Worm (Caenorhabditis elegans): ENCODE measurements around the gene F13E9.15.

Gene F13E9.15

DNA sequence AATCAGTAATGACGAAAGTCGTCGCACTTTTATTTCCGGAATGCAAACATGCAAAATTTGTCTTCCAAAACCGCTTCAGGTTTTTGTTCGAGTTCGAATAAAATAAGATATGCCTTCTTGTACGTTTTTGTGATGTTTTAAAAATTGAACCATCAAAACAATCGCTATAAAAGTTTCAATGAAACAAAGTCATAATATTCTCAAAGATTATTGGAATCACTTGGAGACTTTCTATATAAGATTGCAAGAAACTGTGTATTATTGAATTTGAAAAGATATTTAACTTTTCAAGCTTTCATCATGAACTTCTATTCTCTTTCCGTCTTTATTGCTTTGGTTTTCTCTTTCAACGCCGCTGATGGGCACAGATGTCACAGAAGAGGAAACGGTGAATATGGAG lies 12.8 kb downstream of the F13E9.15 start, which contains the start of gene fipr-14:
Gene fipr-14, plus strand, starts transcription at position 301 of the 400 bp plus-strand sequence.
- TF ChIP-seq tab-1 (GFP tag; IDR thresholded peaks at IDR 0.05): no peak
- TF ChIP-seq ztf-23 (GFP tag; IDR thresholded peaks at IDR 0.05): no peak
- TF ChIP-seq ztf-29 (GFP tag; IDR thresholded peaks at IDR 0.05): no peak
- TF ChIP-seq med-1 (GFP tag; optimal IDR thresholded peaks at IDR 0.05; ENCODE audit: insufficient read depth): no peak
- TF ChIP-seq ref-1 (GFP tag; conservative IDR thresholded peaks at IDR 0.05): no peak
- TF ChIP-seq klf-2 (GFP tag; conservative IDR thresholded peaks at IDR 0.05): no peak

DNA sequence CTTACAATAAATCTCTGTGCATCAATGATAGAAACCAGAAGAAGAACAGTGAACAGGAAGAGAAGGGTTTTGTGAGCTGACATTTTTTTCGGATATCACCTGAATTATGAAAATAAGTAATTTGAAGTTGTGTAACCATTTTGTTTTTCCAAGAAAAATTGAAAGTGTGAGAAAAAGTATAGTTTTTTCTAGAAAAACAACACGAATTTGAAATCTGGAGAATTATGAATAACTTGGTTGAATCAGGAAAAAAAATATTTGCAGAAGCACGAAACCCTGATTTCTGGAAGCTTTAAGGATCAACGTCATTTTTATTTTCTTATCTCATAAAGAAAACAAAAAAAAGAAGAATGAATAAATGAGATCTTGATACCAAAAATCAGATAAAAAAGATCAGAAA lies 15.1 kb downstream of the F13E9.15 start, which contains the start of gene F13E9.12:
Gene F13E9.12, minus strand, starts transcription at position 101 of the 400 bp plus-strand sequence.
- TF ChIP-seq med-1 (GFP tag; optimal IDR thresholded peaks at IDR 0.05; ENCODE audit: insufficient read depth) (no peak), flt-1 (GFP tag; IDR thresholded peaks at IDR 0.05) (no peak), ztf-29 (GFP tag; IDR thresholded peaks at IDR 0.05) (no peak), cog-1 (tag; optimal IDR thresholded peaks at IDR 0.05) (no peak), klf-2 (GFP tag; conservative IDR thresholded peaks at IDR 0.05) (no peak), ztf-23 (GFP tag; IDR thresholded peaks at IDR 0.05) (no peak), ref-1 (GFP tag; conservative IDR thresholded peaks at IDR 0.05) (no peak), tab-1 (GFP tag; IDR thresholded peaks at IDR 0.05) (no peak), T22C8.4 (GFP tag; IDR thresholded peaks at IDR 0.05) (no peak)

DNA sequence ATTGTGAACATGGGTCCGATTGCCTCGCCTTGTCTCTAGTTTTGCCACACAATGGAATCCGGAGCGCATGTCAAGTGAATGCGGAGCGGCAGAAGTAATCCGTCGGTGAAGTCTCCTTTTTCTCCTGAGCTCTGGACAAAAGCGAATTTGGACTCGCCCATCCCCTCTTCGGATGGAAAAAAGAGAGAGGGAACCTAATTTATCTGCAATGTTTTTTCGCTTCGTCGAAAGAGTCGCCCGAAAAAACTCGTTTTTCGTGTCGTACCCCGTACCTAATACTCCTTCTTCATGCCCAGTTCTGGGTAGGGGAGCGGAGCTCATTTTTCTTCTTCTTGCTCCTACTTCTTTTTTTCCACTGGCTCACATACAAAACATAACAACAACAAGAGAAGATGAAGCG lies 19.5 kb downstream of the F13E9.15 start:
- TF ChIP-seq flt-1 (GFP tag; IDR thresholded peaks at IDR 0.05): 0 out of 2 replicates have a peak, but pooled peaks have one; percentile 4
- TF ChIP-seq T22C8.4 (GFP tag; IDR thresholded peaks at IDR 0.05): no peak

DNA sequence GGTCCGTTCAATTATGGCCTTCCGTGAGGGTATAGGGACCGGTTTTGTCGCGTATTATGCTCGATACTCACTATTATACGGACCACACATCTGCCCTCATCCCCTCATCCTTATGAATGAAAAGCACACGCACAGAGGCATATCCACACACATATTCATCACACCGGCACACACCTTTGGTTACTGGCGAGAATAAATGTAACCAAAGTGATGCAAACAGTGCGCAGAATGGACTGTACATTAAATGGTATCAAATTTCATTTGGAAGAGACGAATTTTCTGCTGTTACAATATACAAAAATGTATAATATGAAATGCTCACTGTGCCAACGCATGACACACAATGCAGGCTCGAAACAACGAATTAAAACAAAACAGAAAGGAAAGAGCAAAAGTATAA lies 20.0 kb downstream of the F13E9.15 start:
- no peak for TF ChIP-seq klf-2 (GFP tag; conservative IDR thresholded peaks at IDR 0.05)
- 0 out of 2 replicates have a peak, but pooled peaks have one; percentile 65 for TF ChIP-seq tab-1 (GFP tag; IDR thresholded peaks at IDR 0.05)

DNA sequence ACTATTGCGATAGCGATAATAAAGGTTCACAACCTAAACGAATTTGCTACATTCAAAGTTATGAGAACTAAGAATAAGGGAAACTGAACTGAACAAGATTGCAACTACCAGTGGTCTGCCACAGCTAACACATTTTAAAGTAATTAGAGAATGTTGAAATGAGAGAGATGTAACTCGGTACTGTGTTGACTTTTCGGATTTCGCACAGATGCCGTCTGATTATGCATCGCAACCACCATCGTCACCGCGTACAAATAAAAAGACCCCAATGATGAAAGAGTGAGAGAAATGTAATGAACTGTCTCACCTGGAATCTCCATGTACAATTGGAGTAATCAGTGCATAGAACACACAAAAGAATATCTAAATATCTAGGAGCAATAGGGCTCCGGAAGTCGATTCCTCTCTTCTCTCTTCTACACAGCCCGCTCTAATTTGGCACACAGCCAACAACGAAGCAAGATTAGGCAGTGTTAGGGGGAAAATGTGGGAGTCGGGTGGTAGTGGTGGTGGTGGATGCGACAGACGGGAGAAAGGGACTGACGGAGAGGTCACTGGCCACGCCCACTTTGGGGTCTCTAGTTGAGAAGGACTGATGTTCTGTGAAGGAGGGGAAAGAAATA lies 20.9 kb downstream of the F13E9.15 start, which contains the start of gene F13E9.11:
Gene F13E9.11, minus strand, starts transcription at position 507 of the 623 bp plus-strand sequence.
- TF ChIP-seq ztf-23 (GFP tag; IDR thresholded peaks at IDR 0.05) (peak; percentile 18; the same call in 1 of the 2 replicates), flt-1 (GFP tag; IDR thresholded peaks at IDR 0.05) (0 out of 2 replicates have a peak, but pooled peaks have one; percentile 50), ztf-29 (GFP tag; IDR thresholded peaks at IDR 0.05) (no peak), tab-1 (GFP tag; IDR thresholded peaks at IDR 0.05) (peak; percentile 51; the same call in 1 of the 2 replicates)

- TF ChIP-seq tab-1 (GFP tag; IDR thresholded peaks at IDR 0.05): 0 out of 2 replicates have a peak, but pooled peaks have one; percentile 4
- TF ChIP-seq ztf-29 (GFP tag; IDR thresholded peaks at IDR 0.05): peak; percentile 67; the same call in 1 of the 2 replicates
- TF ChIP-seq cog-1 (tag; optimal IDR thresholded peaks at IDR 0.05): no peak
- no peak for TF ChIP-seq med-1 (GFP tag; optimal IDR thresholded peaks at IDR 0.05; ENCODE audit: insufficient read depth)
- no peak for TF ChIP-seq flt-1 (GFP tag; IDR thresholded peaks at IDR 0.05)
- TF ChIP-seq ztf-23 (GFP tag; IDR thresholded peaks at IDR 0.05): no peak
- no peak for TF ChIP-seq T22C8.4 (GFP tag; IDR thresholded peaks at IDR 0.05)
- no peak for TF ChIP-seq klf-2 (GFP tag; conservative IDR thresholded peaks at IDR 0.05)
- TF ChIP-seq ref-1 (GFP tag; conservative IDR thresholded peaks at IDR 0.05): no peak
Measured at ce11 chrIV:10867370-10868146, 22.1 kb downstream of the F13E9.15 start.

DNA sequence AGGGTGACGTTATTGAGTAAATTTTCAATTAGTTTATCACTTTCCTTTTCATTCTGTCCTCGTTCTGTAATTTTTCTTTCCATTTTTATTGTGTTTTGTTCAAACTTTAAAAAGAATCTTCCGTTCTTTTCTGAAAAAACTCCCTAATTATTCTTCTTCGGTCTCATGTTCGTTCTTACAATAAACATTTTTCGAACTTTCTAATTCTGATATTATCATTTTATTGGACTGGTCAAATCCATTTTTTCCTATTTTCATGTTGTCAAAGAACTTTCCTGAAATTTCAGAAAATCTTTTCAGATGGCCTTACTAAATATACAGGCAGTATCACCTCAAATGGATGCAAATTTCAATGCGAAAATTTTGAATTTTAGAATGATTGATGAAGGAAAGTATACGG lies 25.6 kb downstream of the F13E9.15 start, which contains the start of gene nish-1:
Gene nish-1, plus strand, starts transcription at position 301 of the 400 bp plus-strand sequence.
- no peak for TF ChIP-seq med-1 (GFP tag; optimal IDR thresholded peaks at IDR 0.05; ENCODE audit: insufficient read depth)
- no peak for TF ChIP-seq klf-2 (GFP tag; conservative IDR thresholded peaks at IDR 0.05)
- no peak for TF ChIP-seq tab-1 (GFP tag; IDR thresholded peaks at IDR 0.05)
- no peak for TF ChIP-seq cog-1 (tag; optimal IDR thresholded peaks at IDR 0.05)
- no peak for TF ChIP-seq ztf-29 (GFP tag; IDR thresholded peaks at IDR 0.05)
- no peak for TF ChIP-seq ref-1 (GFP tag; conservative IDR thresholded peaks at IDR 0.05)
- TF ChIP-seq T22C8.4 (GFP tag; IDR thresholded peaks at IDR 0.05): no peak

DNA sequence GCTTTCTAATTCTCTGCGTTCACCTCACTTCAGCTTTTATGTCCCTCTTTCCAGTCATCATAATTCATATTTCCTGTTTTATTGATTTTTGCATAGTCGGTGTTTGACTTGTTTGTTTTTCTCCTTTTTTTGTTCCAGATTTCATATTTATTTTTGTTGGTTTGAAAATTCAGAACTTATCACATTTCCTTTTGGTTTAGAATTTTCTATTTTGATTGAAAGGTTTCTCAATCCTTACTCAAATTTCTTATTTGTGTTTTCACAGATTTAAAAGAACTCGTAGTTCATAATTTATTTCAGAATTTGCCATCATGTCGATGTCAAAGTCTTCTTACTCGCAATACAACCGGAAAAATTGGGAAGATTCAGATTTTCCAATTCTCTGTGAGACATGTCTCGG lies 28.6 kb downstream of the F13E9.15 start, which contains the start of gene rbm-22:
Gene rbm-22, plus strand, starts transcription at position 301 of the 400 bp plus-strand sequence.
- TF ChIP-seq med-1 (GFP tag; optimal IDR thresholded peaks at IDR 0.05; ENCODE audit: insufficient read depth) (no peak), klf-2 (GFP tag; conservative IDR thresholded peaks at IDR 0.05) (no peak), ztf-23 (GFP tag; IDR thresholded peaks at IDR 0.05) (no peak), T22C8.4 (GFP tag; IDR thresholded peaks at IDR 0.05) (peak; percentile 56; the same call in 1 of the 2 replicates), ztf-29 (GFP tag; IDR thresholded peaks at IDR 0.05) (no peak)

- TF ChIP-seq ztf-29 (GFP tag; IDR thresholded peaks at IDR 0.05): no peak
- no peak for TF ChIP-seq flt-1 (GFP tag; IDR thresholded peaks at IDR 0.05)
Measured at ce11 chrIV:10858300-10859016, 31.2 kb downstream of the F13E9.15 start, which contains the start of the genes T11G6.2 and hars-1. Gene T11G6.2 (minus strand): TSS chrIV:10858496. Gene hars-1 (plus strand): TSS chrIV:10858957.

DNA sequence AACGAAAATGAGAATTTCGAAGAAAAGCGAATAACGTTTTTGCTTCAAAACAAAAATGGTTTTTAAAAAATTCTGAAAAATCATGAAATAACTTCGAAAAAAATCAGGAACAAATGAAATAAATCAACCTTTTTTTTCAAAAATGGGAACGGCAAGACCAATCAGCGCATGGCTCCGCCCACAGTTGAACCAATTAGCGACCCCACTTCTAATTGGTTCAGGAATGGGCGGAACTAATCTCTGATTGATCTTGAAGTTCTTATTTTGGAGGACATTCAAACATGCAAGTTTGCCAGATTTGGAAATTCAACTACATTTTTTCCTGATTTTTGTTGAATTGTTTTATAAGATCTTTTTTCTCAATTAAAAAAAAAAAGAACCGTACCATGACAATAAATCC lies 33.7 kb downstream of the F13E9.15 start:
- TF ChIP-seq ref-1 (GFP tag; conservative IDR thresholded peaks at IDR 0.05): no peak
- no peak for TF ChIP-seq med-1 (GFP tag; optimal IDR thresholded peaks at IDR 0.05; ENCODE audit: insufficient read depth)
- TF ChIP-seq klf-2 (GFP tag; conservative IDR thresholded peaks at IDR 0.05): no peak
- no peak for TF ChIP-seq flt-1 (GFP tag; IDR thresholded peaks at IDR 0.05)
- no peak for TF ChIP-seq tab-1 (GFP tag; IDR thresholded peaks at IDR 0.05)
- TF ChIP-seq ztf-29 (GFP tag; IDR thresholded peaks at IDR 0.05): no peak
- no peak for TF ChIP-seq cog-1 (tag; optimal IDR thresholded peaks at IDR 0.05)
- no peak for TF ChIP-seq ztf-23 (GFP tag; IDR thresholded peaks at IDR 0.05)
- TF ChIP-seq T22C8.4 (GFP tag; IDR thresholded peaks at IDR 0.05): no peak

Measured in whole organism, midembryonic.